Worm (Caenorhabditis elegans) whole organism, young adult: Measurements from ENCODE around the gene orai-1.

ENCODE experiments used
- B0035.1 ChIP-seq: sonication (generic microtip); optimal IDR thresholded peaks from 2 replicates; lab custom pipeline; 2016; ENCODE audit warnings: missing genetic modification characterization, mild to moderate bottlenecking, missing compliant biosample characterization, missing genotype, missing genetic modification reagents
- B0261.1 ChIP-seq: sonication (generic microtip); optimal IDR thresholded peaks from 2 replicates; lab custom pipeline; 2016; ENCODE audit warnings: mild to moderate bottlenecking, missing genetic modification characterization, moderate library complexity, missing compliant biosample characterization
- D2030.7 ChIP-seq: fragments of 200-800 bp; sonication (Bioruptor generic); IDR thresholded peaks from 2 replicates; pipeline ENCODE4 v1.3.6; 2022; ENCODE audit warnings: missing genetic modification reagents, missing genetic modification characterization, missing compliant biosample characterization
- F22D6.2 ChIP-seq: sonication (generic microtip); optimal IDR thresholded peaks from 2 replicates; lab custom pipeline; 2016; ENCODE audit warnings: mild to moderate bottlenecking, missing genetic modification characterization, missing compliant biosample characterization
- F23B12.7 ChIP-seq: sonication (generic microtip); optimal IDR thresholded peaks from 2 replicates; lab custom pipeline; 2017; ENCODE audit warnings: missing genetic modification characterization, mild to moderate bottlenecking, missing compliant biosample characterization, antibody characterized with exemption, moderate library complexity; ENCODE audit not compliant: insufficient read depth
- F55B11.4 ChIP-seq: sonication (generic microtip); optimal IDR thresholded peaks from 2 replicates; lab custom pipeline; 2016; ENCODE audit warnings: missing compliant biosample characterization, missing genetic modification characterization, borderline replicate concordance; ENCODE audit not compliant: insufficient read depth
- K12H6.12 ChIP-seq: fragments of 200-800 bp; sonication (Bioruptor generic); optimal IDR thresholded peaks from 2 replicates; lab custom pipeline; 2018; ENCODE audit warnings: mild to moderate bottlenecking, missing genetic modification characterization, missing compliant biosample characterization
- T26A5.8 ChIP-seq: sonication (generic microtip); optimal IDR thresholded peaks from 2 replicates; lab custom pipeline; 2016; ENCODE audit warnings: missing genetic modification characterization, missing compliant biosample characterization
- Y53G8AR.9 ChIP-seq: fragments of 200-800 bp; sonication (Bioruptor generic); conservative IDR thresholded peaks from 2 replicates; pipeline ENCODE4 v1.3.6; 2022; ENCODE audit warnings: missing genetic modification reagents, missing genetic modification characterization, missing compliant biosample characterization
- ZK185.1 ChIP-seq: sonication (generic microtip); optimal IDR thresholded peaks from 2 replicates; lab custom pipeline; 2016; ENCODE audit warnings: mild to moderate bottlenecking, missing genetic modification characterization, missing compliant biosample characterization; ENCODE audit not compliant: poor library complexity, severe bottlenecking
- akir-1 ChIP-seq: fragments of 200-800 bp; sonication (Bioruptor generic); optimal IDR thresholded peaks from 2 replicates; lab custom pipeline; 2018; ENCODE audit warnings: mild to moderate bottlenecking, missing genetic modification characterization, moderate library complexity, missing compliant biosample characterization
- ama-1 ChIP-seq, 3 experiments: fragments of 150-350 bp in 1 of 3; sonication (generic microtip) in 2 of 3; optimal IDR thresholded peaks; 2 replicates each; lab custom pipeline; 2014 to 2018; ENCODE audit warnings: missing biosample characterization in 2 of 3, missing genetic modification characterization in 2 of 3, missing genetic modification reagents in 2 of 3
- aptf-3 ChIP-seq: fragments of 200-800 bp; sonication (Bioruptor generic); IDR thresholded peaks from 2 replicates; pipeline ENCODE4 v1.3.6; 2022; ENCODE audit warnings: missing genetic modification characterization, missing compliant biosample characterization
- attf-3 ChIP-seq: fragments of 200-800 bp; sonication (Bioruptor generic); conservative IDR thresholded peaks from 2 replicates; pipeline ENCODE4 v1.3.6; 2022; ENCODE audit warnings: missing genetic modification reagents, missing genetic modification characterization, missing compliant biosample characterization
- attf-5 ChIP-seq: fragments of 200-800 bp; sonication (Bioruptor generic); optimal IDR thresholded peaks from 2 replicates; lab custom pipeline; 2018; ENCODE audit warnings: mild to moderate bottlenecking, missing genetic modification characterization, missing compliant biosample characterization
- attf-6 ChIP-seq: fragments of 200-800 bp; sonication (Bioruptor generic); IDR thresholded peaks from 2 replicates; pipeline ENCODE4 v1.3.6; 2022; ENCODE audit warnings: missing genetic modification reagents, missing genetic modification characterization, missing compliant biosample characterization
- ccch-3 ChIP-seq: fragments of 200-800 bp; sonication (Bioruptor generic); optimal IDR thresholded peaks from 2 replicates; lab custom pipeline; 2018; ENCODE audit warnings: mild to moderate bottlenecking, missing genetic modification characterization, missing compliant biosample characterization
- cebp-1 ChIP-seq, 2 experiments: fragments of 200-800 bp in 1 of 2; sonication (Bioruptor generic) in 1 of 2; sonication (generic microtip) in 1 of 2; IDR thresholded peaks in 1 of 2; optimal IDR thresholded peaks in 1 of 2; 2 replicates each; pipeline versions ENCODE4 v1.3.6 to Lab custom; 2017 to 2022; ENCODE audit warnings: missing compliant biosample characterization in 2 of 2, missing genetic modification characterization in 2 of 2, mild to moderate bottlenecking in 1 of 2, missing genetic modification reagents in 1 of 2, moderate library complexity in 1 of 2
- ceh-27 ChIP-seq: fragments of 200-800 bp; sonication (Bioruptor generic); optimal IDR thresholded peaks from 2 replicates; lab custom pipeline; 2018; ENCODE audit warnings: mild to moderate bottlenecking, missing genetic modification characterization, moderate library complexity, missing compliant biosample characterization
- dox-1 ChIP-seq: fragments of 200-800 bp; sonication (Bioruptor generic); IDR thresholded peaks from 2 replicates; pipeline ENCODE4 v1.3.6; 2022; ENCODE audit warnings: missing genetic modification reagents, missing genetic modification characterization, missing compliant biosample characterization
- dpff-1 ChIP-seq: sonication (generic microtip); optimal IDR thresholded peaks from 2 replicates; lab custom pipeline; 2017; ENCODE audit warnings: mild to moderate bottlenecking, missing genetic modification characterization, missing compliant biosample characterization
- egl-44 ChIP-seq: fragments of 200-800 bp; sonication (Bioruptor generic); IDR thresholded peaks from 2 replicates; pipeline ENCODE4 v1.3.6; 2022; ENCODE audit warnings: missing genetic modification reagents, missing genetic modification characterization, missing compliant biosample characterization
- hlh-12 ChIP-seq: sonication (generic microtip); optimal IDR thresholded peaks from 2 replicates; lab custom pipeline; 2016; ENCODE audit warnings: missing genetic modification characterization, missing compliant biosample characterization
- hmg-1.2 ChIP-seq: fragments of 200-800 bp; sonication (Bioruptor generic); IDR thresholded peaks from 2 replicates; pipeline ENCODE4 v1.3.6; 2022; ENCODE audit warnings: missing genetic modification reagents, missing genetic modification characterization, missing compliant biosample characterization
- hmg-20 ChIP-seq: fragments of 200-800 bp; sonication (Bioruptor generic); IDR thresholded peaks from 2 replicates; pipeline ENCODE4 v1.3.6; 2022; ENCODE audit warnings: missing genetic modification reagents, missing genetic modification characterization, missing compliant biosample characterization
- let-526 ChIP-seq: fragments of 200-800 bp; sonication (Bioruptor generic); IDR thresholded peaks from 2 replicates; pipeline ENCODE4 v1.3.6; 2022; ENCODE audit warnings: missing genetic modification reagents, missing genetic modification characterization, missing compliant biosample characterization
- lin-26 ChIP-seq: fragments of 200-800 bp; sonication (Bioruptor generic); IDR thresholded peaks from 2 replicates; pipeline ENCODE4 v1.3.6; 2022; ENCODE audit warnings: missing genetic modification reagents, missing genetic modification characterization, missing compliant biosample characterization
- lin-35 ChIP-seq, 3 experiments: fragments of 150-350 bp in 2 of 3; sonication (generic microtip) in 1 of 3; optimal IDR thresholded peaks; 2 replicates each; lab custom pipeline; 2014 to 2018; ENCODE audit warnings: missing biosample characterization in 3 of 3, missing genetic modification characterization in 3 of 3, missing genetic modification reagents in 3 of 3
- lin-40 ChIP-seq: sonication (generic microtip); optimal IDR thresholded peaks from 2 replicates; lab custom pipeline; 2016; ENCODE audit warnings: missing genetic modification characterization, mild to moderate bottlenecking, missing compliant biosample characterization, missing genotype, missing genetic modification reagents
- madf-10 ChIP-seq: sonication (generic microtip); optimal IDR thresholded peaks from 2 replicates; lab custom pipeline; 2016; ENCODE audit warnings: mild to moderate bottlenecking, missing genetic modification characterization, missing compliant biosample characterization
- madf-3 ChIP-seq: fragments of 200-800 bp; sonication (Bioruptor generic); IDR thresholded peaks from 2 replicates; pipeline ENCODE4 v1.3.6; 2022; ENCODE audit warnings: missing genetic modification reagents, missing genetic modification characterization, missing compliant biosample characterization
- rcor-1 ChIP-seq: fragments of 200-800 bp; sonication (Bioruptor generic); IDR thresholded peaks from 2 replicates; pipeline ENCODE4 v1.3.6; 2022; ENCODE audit warnings: missing genetic modification reagents, missing genetic modification characterization, missing compliant biosample characterization
- sptf-2 ChIP-seq: fragments of 200-800 bp; sonication (Bioruptor generic); optimal IDR thresholded peaks from 2 replicates; lab custom pipeline; 2018; ENCODE audit warnings: mild to moderate bottlenecking, missing genetic modification characterization, missing compliant biosample characterization
- tbx-9 ChIP-seq: sonication (generic microtip); optimal IDR thresholded peaks from 2 replicates; lab custom pipeline; 2016; ENCODE audit warnings: borderline replicate concordance, missing genetic modification characterization, inconsistent platforms, missing compliant biosample characterization
- unc-130 ChIP-seq: sonication (generic microtip); optimal IDR thresholded peaks from 2 replicates; lab custom pipeline; 2016; ENCODE audit warnings: missing genetic modification reagents, missing genetic modification characterization, missing compliant biosample characterization
- zfh-2 ChIP-seq: fragments of 200-800 bp; sonication (Bioruptor generic); conservative IDR thresholded peaks from 2 replicates; pipeline ENCODE4 v1.3.6; 2022; ENCODE audit warnings: missing genetic modification reagents, missing genetic modification characterization, missing compliant biosample characterization
- ztf-18 ChIP-seq: sonication (generic microtip); optimal IDR thresholded peaks from 2 replicates; lab custom pipeline; 2016; ENCODE audit warnings: missing genotype, mild to moderate bottlenecking, missing genetic modification characterization, missing compliant biosample characterization
- ztf-22 ChIP-seq: fragments of 200-800 bp; sonication (Bioruptor generic); optimal IDR thresholded peaks from 2 replicates; lab custom pipeline; 2018; ENCODE audit warnings: mild to moderate bottlenecking, missing genetic modification characterization, moderate library complexity, missing compliant biosample characterization
- ztf-25 ChIP-seq: fragments of 200-800 bp; sonication (Bioruptor generic); IDR thresholded peaks from 2 replicates; pipeline ENCODE4 v1.3.6; 2022; ENCODE audit warnings: missing genetic modification reagents, missing genetic modification characterization, missing compliant biosample characterization
- ztf-26 ChIP-seq: sonication (generic microtip); optimal IDR thresholded peaks from 2 replicates; lab custom pipeline; 2017; ENCODE audit warnings: missing genetic modification characterization, missing compliant biosample characterization
- ztf-6 ChIP-seq: fragments of 200-800 bp; sonication (Bioruptor generic); IDR thresholded peaks from 2 replicates; pipeline ENCODE4 v1.3.6; 2022; ENCODE audit warnings: missing genetic modification reagents, missing genetic modification characterization, missing compliant biosample characterization

orai-1 gene

DNA sequence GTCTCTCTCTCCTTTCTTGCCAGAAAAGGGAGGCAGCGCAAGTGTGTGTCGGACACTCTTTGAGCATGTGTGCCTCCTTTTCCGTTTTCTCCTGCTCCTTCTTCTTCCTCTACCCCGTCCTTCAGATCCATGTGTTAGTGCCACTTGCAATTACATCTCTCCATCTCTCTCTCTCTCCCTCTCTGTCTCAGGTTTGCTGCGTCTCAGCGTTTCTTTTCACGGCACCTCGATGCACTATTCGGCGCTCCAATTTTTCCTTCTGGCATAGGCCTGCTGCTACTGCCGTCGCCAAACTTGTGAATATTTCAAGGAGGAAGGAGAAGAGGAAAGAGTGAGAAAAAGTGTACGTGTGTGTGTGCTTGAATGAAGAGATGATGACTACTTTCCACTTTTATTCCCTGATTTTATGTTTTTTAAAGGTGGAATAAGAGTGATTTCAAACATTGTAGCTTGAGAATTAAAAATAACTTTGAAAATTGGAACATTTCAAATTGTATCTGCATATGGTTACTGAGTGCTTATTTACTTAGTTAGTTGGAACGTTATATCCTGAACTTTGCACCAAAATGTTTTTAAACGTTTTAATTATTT is 21.8 kb downstream of the orai-1 start, which contains the start of gene W02B3.3 (continued):
- TF ChIP-seq lin-40 (tag; lab: Kevin White, UChicago) (peak; percentile 57), T26A5.8 (tag; lab: Kevin White, UChicago) (no peak), B0261.1 (no peak), dpff-1 (no peak), zfh-2 (GFP tag; lab: Robert Waterston, UW) (peak; percentile 87), attf-3 (no peak)

ce11 chrIII:670994-671393 is 24.4 kb downstream of the orai-1 start:
- no peak for TF ChIP-seq tbx-9 (tag; lab: Kevin White, UChicago)
- TF ChIP-seq ceh-27 (GFP tag; lab: Kevin White, UChicago) = peak; percentile 5
- TF ChIP-seq ztf-6 (GFP tag; lab: Robert Waterston, UW) = no peak
- TF ChIP-seq ama-1 (optimal IDR thresholded peaks at IDR 0.05; lab: Kevin White, UChicago) = no peak
- no peak for TF ChIP-seq ama-1 (GFP tag; optimal IDR thresholded peaks at IDR 0.05; lab: Kevin White, UChicago)
- peak; percentile 46 for TF ChIP-seq lin-40 (tag; lab: Kevin White, UChicago)
- no peak for TF ChIP-seq cebp-1 (GFP tag; IDR thresholded peaks at IDR 0.05; lab: Robert Waterston, UW)
- TF ChIP-seq cebp-1 (tag; optimal IDR thresholded peaks at IDR 0.05; lab: Kevin White, UChicago) = peak; percentile 43
- peak; percentile 51 for TF ChIP-seq K12H6.12 (tag; lab: Kevin White, UChicago)
- peak; percentile 92 for TF ChIP-seq zfh-2 (GFP tag; lab: Robert Waterston, UW)
- TF ChIP-seq attf-5 (GFP tag; lab: Kevin White, UChicago) = peak; percentile 1
- peak; percentile 17; the same call in 1 of the 2 replicates for TF ChIP-seq dox-1
- TF ChIP-seq lin-35 (GFP tag; optimal IDR thresholded peaks at IDR 0.05; lab: Kevin White, UChicago) = peak in 1 of 3 experiments; percentile 34
- TF ChIP-seq hmg-1.2 (GFP tag; lab: Robert Waterston, UW) = peak; percentile 57; the same call in 1 of the 2 replicates
- TF ChIP-seq let-526 (GFP tag; lab: Robert Waterston, UW) = no peak

- TF ChIP-seq K12H6.12 (tag; lab: Kevin White, UChicago) (no peak), hmg-20 (no peak), ztf-22 (no peak), ztf-18 (no peak), akir-1 (no peak), ZK185.1 (tag; lab: Kevin White, UChicago) (no peak), F22D6.2 (tag; lab: Kevin White, UChicago) (no peak), madf-3 (GFP tag; lab: Robert Waterston, UW) (no peak), rcor-1 (GFP tag; lab: Robert Waterston, UW) (no peak), ccch-3 (GFP tag; lab: Kevin White, UChicago) (no peak), B0035.1 (tag; lab: Kevin White, UChicago) (no peak), unc-130 (GFP tag; lab: Kevin White, UChicago) (no peak)
Observed at ce11 chrIII:675413-675812, 28.9 kb downstream of the orai-1 start.

DNA sequence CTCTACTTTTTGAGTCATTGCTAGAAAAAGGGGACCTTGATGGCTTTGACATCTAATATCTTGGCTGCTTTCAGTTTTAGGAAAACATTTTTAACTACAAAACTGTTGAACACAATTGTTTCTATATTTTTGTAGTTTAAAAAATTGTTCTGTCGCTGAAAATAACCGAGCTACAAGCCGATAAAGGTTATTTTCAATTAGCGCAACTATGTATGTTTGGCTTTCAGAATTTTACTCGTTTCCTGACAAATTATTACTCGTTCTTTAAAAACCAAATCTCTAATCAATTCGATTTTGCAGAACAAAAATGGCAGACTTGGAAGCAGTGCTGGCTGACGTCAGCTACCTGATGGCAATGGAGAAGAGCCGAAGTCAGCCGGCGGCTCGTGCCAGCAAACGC is 29.3 kb downstream of the orai-1 start, which contains the start of gene grk-2:
Gene grk-2, plus strand, starts transcription at position 301 of the 400 bp plus-strand sequence.
- TF ChIP-seq aptf-3 (GFP tag; lab: Robert Waterston, UW) (no peak), hlh-12 (tag; lab: Kevin White, UChicago) (no peak), K12H6.12 (tag; lab: Kevin White, UChicago) (no peak), Y53G8AR.9 (GFP tag; lab: Robert Waterston, UW) (no peak), F55B11.4 (no peak), ztf-25 (no peak), dox-1 (no peak), F23B12.7 (tag; lab: Kevin White, UChicago) (no peak), attf-6 (no peak), egl-44 (GFP tag; lab: Robert Waterston, UW) (no peak), ceh-27 (GFP tag; lab: Kevin White, UChicago) (no peak), madf-10 (tag; lab: Kevin White, UChicago) (no peak), D2030.7 (GFP tag; lab: Robert Waterston, UW) (no peak), sptf-2 (GFP tag; lab: Kevin White, UChicago) (no peak), ztf-26 (tag; lab: Kevin White, UChicago) (no peak), T26A5.8 (tag; lab: Kevin White, UChicago) (no peak), lin-26 (no peak)
